Worm (Caenorhabditis elegans) whole organism, early embryonic: ENCODE results near the gene Y53C12A.11.

ENCODE experiments used
- ama-1 ChIP-seq: fragments of 150-350 bp; optimal IDR thresholded peaks from 2 replicates; lab custom pipeline; 2014
- ets-7 ChIP-seq: sonication (generic microtip); optimal IDR thresholded peaks from 2 replicates; lab custom pipeline; 2016; ENCODE audit warnings: missing genotype, missing genetic modification characterization, missing compliant biosample characterization

ce11 chrII:9755425-9755824 lies 36.9 kb upstream of the Y53C12A.11 start:
- TF ChIP-seq ets-7 (tag; lab: Kevin White, UChicago) (no peak), ama-1 (lab: Kevin White, UChicago) (no peak)
